Worm (Caenorhabditis elegans): Measurements from ENCODE around the gene C45B11.9.
A peak's percentile ranks its signal among the peaks of the same experiment; 100 is the strongest.

Gene C45B11.9

ce11 chrV:11016846-11017553, 23.1 kb upstream of the C45B11.9 start:
- TF ChIP-seq nhr-28 (tag; optimal IDR thresholded peaks at IDR 0.05): peak; percentile 69
- TF ChIP-seq lsy-2 (tag; optimal IDR thresholded peaks at IDR 0.05): no peak

ce11 chrV:11022817-11023216, 17.3 kb upstream of the C45B11.9 start, which contains the start of the genes C13G3.12 and hot-6:
TSS of gene C13G3.12 (minus strand) at chrV:11022917.
TSS of gene hot-6 (minus strand) at chrV:11022937.
- TF ChIP-seq aha-1 (tag) (peak; percentile 86), lin-1 (GFP tag; IDR thresholded peaks at IDR 0.05) (no peak)

ce11 chrV:11027740-11028139, 12.4 kb upstream of the C45B11.9 start:
- TF ChIP-seq unc-62 (GFP tag; optimal IDR thresholded peaks at IDR 0.05 in 1 of 2) (peak in 1 of 2 experiments; percentile 60), unc-62 (tag; optimal IDR thresholded peaks at IDR 0.05) (no peak), fkh-10 (GFP tag; optimal IDR thresholded peaks at IDR 0.05) (no peak), aha-1 (tag) (peak; percentile 92)

ce11 chrV:11029309-11029708, 10.8 kb upstream of the C45B11.9 start:
- TF ChIP-seq zag-1 (tag; optimal IDR thresholded peaks at IDR 0.05) (no peak), nhr-28 (tag; optimal IDR thresholded peaks at IDR 0.05) (peak; percentile 33), Y105C5A.15 (GFP tag; IDR thresholded peaks at IDR 0.05) (no peak), rbr-2 (tag; optimal IDR thresholded peaks at IDR 0.05) (peak; percentile 39), zfp-2 (tag; optimal IDR thresholded peaks at IDR 0.05) (no peak), lin-29 (GFP tag; IDR thresholded peaks at IDR 0.05) (no peak), mxl-2 (GFP tag; conservative IDR thresholded peaks at IDR 0.05) (no peak), egl-27 (tag; optimal IDR thresholded peaks at IDR 0.05) (no peak), nhr-10 (tag; optimal IDR thresholded peaks at IDR 0.05) (no peak), F44E2.7 (GFP tag; IDR thresholded peaks at IDR 0.05) (no peak), aha-1 (tag) (no peak), F49E8.2 (tag; optimal IDR thresholded peaks at IDR 0.05; ENCODE audit: borderline replicate concordance) (peak; percentile 27), mdl-1 (tag; optimal IDR thresholded peaks at IDR 0.05) (no peak), lin-39 (tag; optimal IDR thresholded peaks at IDR 0.05) (no peak), ZK337.2 (GFP tag; IDR thresholded peaks at IDR 0.05) (0 out of 2 replicates have a peak, but pooled peaks have one; percentile 53), snpc-1.2 (GFP tag; IDR thresholded peaks at IDR 0.05) (no peak), mep-1 (tag; optimal IDR thresholded peaks at IDR 0.05) (peak; percentile 24), R02D3.7 (tag; optimal IDR thresholded peaks at IDR 0.05) (no peak), duxl-1 (tag; optimal IDR thresholded peaks at IDR 0.05; ENCODE audit: poor library complexity) (peak; percentile 68), lin-15B (tag; optimal IDR thresholded peaks at IDR 0.05) (no peak), gei-8 (GFP tag; optimal IDR thresholded peaks at IDR 0.05) (no peak), madf-9 (GFP tag; conservative IDR thresholded peaks at IDR 0.05) (0 out of 2 replicates have a peak, but pooled peaks have one; percentile 17), nhr-25 (tag; optimal IDR thresholded peaks at IDR 0.05; ENCODE audit: borderline replicate concordance, insufficient read depth) (no peak), skn-1 (tag; optimal IDR thresholded peaks at IDR 0.05) (no peak), ces-1 (GFP tag; optimal IDR thresholded peaks at IDR 0.05) (no peak), unc-39 (tag; optimal IDR thresholded peaks at IDR 0.05) (no peak), hif-1 (tag; optimal IDR thresholded peaks at IDR 0.05) (peak in 1 of 2 experiments; percentile 82), attf-4 (tag; optimal IDR thresholded peaks at IDR 0.05) (no peak), jun-1 (tag; optimal IDR thresholded peaks at IDR 0.05) (no peak), mes-2 (tag; optimal IDR thresholded peaks at IDR 0.05; ENCODE audit: poor library complexity, severe bottlenecking) (peak; percentile 97), egl-43 (GFP tag; IDR thresholded peaks at IDR 0.05) (no peak), ceh-82 (tag; optimal IDR thresholded peaks at IDR 0.05) (no peak), dpl-1 (GFP tag; optimal IDR thresholded peaks at IDR 0.05) (peak; percentile 95), lsy-2 (tag; optimal IDR thresholded peaks at IDR 0.05) (peak in 1 of 2 experiments; percentile 70), nhr-42 (GFP tag; IDR thresholded peaks at IDR 0.05) (no peak), set-16 (GFP tag; IDR thresholded peaks at IDR 0.05) (no peak), hlh-11 (tag; optimal IDR thresholded peaks at IDR 0.05) (peak; percentile 2), daf-8 (GFP tag; IDR thresholded peaks at IDR 0.05) (no peak), spr-1 (tag; optimal IDR thresholded peaks at IDR 0.05) (peak; percentile 41), F10B5.3 (tag; optimal IDR thresholded peaks at IDR 0.05) (no peak)

Measured in whole organism, L4 larva.